Worm (Caenorhabditis elegans): ENCODE results near the gene F56H9.6.

- TF ChIP-seq ztf-11 (tag; optimal IDR thresholded peaks at IDR 0.05), result no peak
- no peak for TF ChIP-seq drap-1 (GFP tag; optimal IDR thresholded peaks at IDR 0.05)
- no peak for TF ChIP-seq bed-3 (GFP tag; optimal IDR thresholded peaks at IDR 0.05)
- TF ChIP-seq mab-5 (tag; optimal IDR thresholded peaks at IDR 0.05), result no peak
- no peak for TF ChIP-seq nhr-237 (tag; optimal IDR thresholded peaks at IDR 0.05)
- no peak for TF ChIP-seq pha-4 (tag; optimal IDR thresholded peaks at IDR 0.05)
- no peak for TF ChIP-seq ceh-39 (tag; optimal IDR thresholded peaks at IDR 0.05)
- TF ChIP-seq blmp-1 (tag; optimal IDR thresholded peaks at IDR 0.05), result no peak
- no peak for TF ChIP-seq elt-1 (tag; optimal IDR thresholded peaks at IDR 0.05; ENCODE audit: borderline replicate concordance, insufficient read depth)
- no peak for TF ChIP-seq nhr-28 (tag; optimal IDR thresholded peaks at IDR 0.05)
Observed at ce11 chrV:12658142-12658541, 28.5 kb upstream of the F56H9.6 start, which contains the start of gene W05B10.6.

All from whole organism, mixed stage, embryonic.